Fruit fly (Drosophila melanogaster): ENCODE results near the gene CG11970.

DNA sequence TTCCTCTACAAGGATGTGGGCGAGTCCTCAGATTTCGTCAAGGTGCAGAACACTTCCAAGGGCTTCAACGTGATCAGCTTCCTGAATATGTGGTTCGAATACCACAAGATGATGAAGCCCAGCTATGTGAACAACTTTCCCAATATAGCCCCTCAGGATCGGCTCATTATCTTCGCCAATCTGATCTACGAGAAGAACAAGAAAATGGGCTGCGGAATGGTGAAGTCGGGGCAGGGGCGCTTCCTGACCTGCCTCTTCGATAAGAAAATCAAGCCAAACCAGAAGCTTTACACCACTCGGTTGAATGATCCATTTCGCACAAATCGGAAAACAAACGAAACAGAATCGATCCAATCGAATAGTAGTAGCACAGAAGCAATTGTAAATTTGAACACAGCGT is 13.7 kb downstream of the CG11970 start:
- no peak for TF ChIP-seq Crg-1 (GFP tag; optimal IDR thresholded peaks at IDR 0.05)
- no peak for TF ChIP-seq Mnt (GFP tag; optimal IDR thresholded peaks at IDR 0.05)
- TF ChIP-seq Clk (GFP tag; optimal IDR thresholded peaks at IDR 0.05) = no peak
- no peak for TF ChIP-seq Hr96 (GFP tag; optimal IDR thresholded peaks at IDR 0.05)
- TF ChIP-seq kay (GFP tag; ENCODE audit: borderline replicate concordance) = no peak
- no peak for TF ChIP-seq pad (GFP tag; optimal IDR thresholded peaks at IDR 0.05)
- TF ChIP-seq bab1 (GFP tag; optimal IDR thresholded peaks at IDR 0.05) = no peak
- TF ChIP-seq cnc (optimal IDR thresholded peaks at IDR 0.05) = no peak
- TF ChIP-seq CG14711 (tag; optimal IDR thresholded peaks at IDR 0.05) = no peak
- no peak for TF ChIP-seq CG1620 (GFP tag; optimal IDR thresholded peaks at IDR 0.05)
- no peak for TF ChIP-seq CG33017 (tag; optimal IDR thresholded peaks at IDR 0.05)
